Worm (Caenorhabditis elegans) whole organism, L3 larva: ENCODE data around the gene C07A12.2.

Source experiments
- ZK546.5 ChIP-seq: sonication (generic microtip); optimal IDR thresholded peaks from 2 replicates; lab custom pipeline; 2017; ENCODE audit warnings: missing biosample characterization, missing genetic modification characterization
- ceh-82 ChIP-seq: fragments of 150-350 bp; optimal IDR thresholded peaks from 2 replicates; lab custom pipeline; 2014; ENCODE audit warnings: missing biosample characterization, missing genetic modification characterization
- elt-2 ChIP-seq: sonication (generic microtip); optimal IDR thresholded peaks from 2 replicates; lab custom pipeline; 2016; ENCODE audit warnings: missing genetic modification reagents, mild to moderate bottlenecking, missing genetic modification characterization, missing compliant biosample characterization
- lin-39 ChIP-seq: fragments of 150-350 bp; optimal IDR thresholded peaks from 2 replicates; lab custom pipeline; 2018; ENCODE audit warnings: missing biosample characterization, missing genetic modification reagents, missing genetic modification characterization
- nhr-11 ChIP-seq: fragments of 150-350 bp; optimal IDR thresholded peaks from 2 replicates; lab custom pipeline; 2014; ENCODE audit warnings: missing biosample characterization, missing genetic modification characterization

DNA sequence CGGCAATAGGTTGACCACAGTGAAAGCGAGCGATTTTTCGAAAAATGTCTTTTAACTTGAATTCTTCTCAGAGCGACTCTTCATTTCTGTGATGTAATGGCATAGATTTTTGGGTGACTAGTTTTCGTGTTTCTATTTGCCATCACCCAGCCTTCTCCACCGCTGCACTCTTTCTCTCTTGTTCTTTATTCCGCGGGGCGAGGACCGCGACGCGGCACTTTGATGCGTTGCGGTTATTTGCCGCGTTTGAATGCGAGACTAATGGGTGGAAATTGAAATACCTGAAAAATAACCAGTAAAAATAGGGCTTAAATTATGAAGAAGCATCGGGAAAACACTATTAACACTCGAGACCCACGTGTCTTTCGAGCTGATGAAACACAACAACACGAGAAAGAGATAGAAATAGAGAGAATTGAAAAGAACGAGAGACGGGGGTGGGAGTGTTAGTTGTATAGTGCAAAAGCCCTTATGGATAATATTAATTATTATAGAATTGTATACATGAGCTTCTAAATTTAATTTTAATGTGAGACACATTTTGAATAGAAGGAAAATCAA is 40.5 kb upstream of the C07A12.2 start, which contains the start of gene dgk-2:
- TF ChIP-seq lin-39 (tag; lab: Kevin White, UChicago) (no peak), ceh-82 (tag; lab: Kevin White, UChicago) (no peak), ZK546.5 (no peak), nhr-11 (no peak), elt-2 (no peak)
